Worm (Caenorhabditis elegans) whole organism, L4/young adult: ENCODE data around the gene gakh-1.

ENCODE experiments used
- W03F9.2 ChIP-seq: fragments of 150-350 bp; optimal IDR thresholded peaks from 2 replicates; lab custom pipeline; 2014; ENCODE audit warnings: missing biosample characterization, missing genetic modification characterization
- dao-5 ChIP-seq: sonication (generic microtip); optimal IDR thresholded peaks from 2 replicates; lab custom pipeline; 2016; ENCODE audit warnings: missing genotype, missing genetic modification characterization, moderate library complexity, missing compliant biosample characterization
- him-1 ChIP-seq: sonication (generic microtip); optimal IDR thresholded peaks from 2 replicates; lab custom pipeline; 2016; ENCODE audit warnings: missing genotype, missing genetic modification reagents, missing genetic modification characterization, missing compliant biosample characterization

- TF ChIP-seq W03F9.2 = no peak
- TF ChIP-seq him-1 (tag; lab: Kevin White, UChicago) = no peak
- no peak for TF ChIP-seq dao-5
Observed at ce11 chrX:5753141-5753540, 29.2 kb upstream of the gakh-1 start.
